Worm (Caenorhabditis elegans) whole organism, L1 larva: ENCODE measurements around the gene egl-6.

ENCODE experiments used
- elt-3 ChIP-seq, 6 experiments: fragments of 150-350 bp in 1 of 6; sonication (generic microtip); optimal IDR thresholded peaks; 2 replicates each; lab custom pipeline; 2017 to 2018; ENCODE audit warnings: missing biosample characterization in 6 of 6, missing genetic modification characterization in 6 of 6, inconsistent platforms in 1 of 6
- jun-1 ChIP-seq: fragments of 150-350 bp; optimal IDR thresholded peaks from 2 replicates; lab custom pipeline; 2014; ENCODE audit warnings: missing biosample characterization, missing genetic modification reagents, missing genetic modification characterization
- nhr-237 ChIP-seq: fragments of 150-350 bp; optimal IDR thresholded peaks from 2 replicates; lab custom pipeline; 2014; ENCODE audit warnings: missing biosample characterization, missing genetic modification characterization
- nhr-28 ChIP-seq: fragments of 150-350 bp; optimal IDR thresholded peaks from 2 replicates; lab custom pipeline; 2014; ENCODE audit warnings: missing biosample characterization, missing genetic modification characterization

DNA sequence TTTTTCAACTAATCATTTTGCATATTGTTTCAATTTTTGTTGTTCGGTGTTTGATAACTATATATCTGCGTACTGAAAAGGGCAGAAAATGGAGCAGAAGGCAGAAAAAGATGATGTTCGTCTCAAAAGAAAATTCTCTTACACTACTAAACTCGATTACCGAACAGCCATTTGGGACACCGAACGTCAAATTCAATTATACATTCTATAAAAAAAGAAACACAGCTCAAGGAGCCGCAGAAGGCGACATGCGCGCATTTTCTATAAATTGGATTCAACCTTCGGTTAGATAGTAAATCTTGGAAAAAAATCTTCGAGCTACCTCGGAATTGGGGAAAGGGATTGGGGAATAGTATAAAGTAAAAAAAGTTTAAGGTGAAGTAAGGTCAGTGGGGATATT lies 52.3 kb downstream of the egl-6 start:
- TF ChIP-seq elt-3 (tag; optimal IDR thresholded peaks at IDR 0.05; lab: Kevin White, UChicago) (no peak), nhr-28 (no peak), nhr-237 (tag; lab: Kevin White, UChicago) (no peak), jun-1 (tag; lab: Kevin White, UChicago) (no peak)
